Worm (Caenorhabditis elegans): ENCODE data around the gene Y22D7AR.3.
A peak's percentile ranks its signal among the peaks of the same experiment; 100 is the strongest.

Gene Y22D7AR.3

DNA sequence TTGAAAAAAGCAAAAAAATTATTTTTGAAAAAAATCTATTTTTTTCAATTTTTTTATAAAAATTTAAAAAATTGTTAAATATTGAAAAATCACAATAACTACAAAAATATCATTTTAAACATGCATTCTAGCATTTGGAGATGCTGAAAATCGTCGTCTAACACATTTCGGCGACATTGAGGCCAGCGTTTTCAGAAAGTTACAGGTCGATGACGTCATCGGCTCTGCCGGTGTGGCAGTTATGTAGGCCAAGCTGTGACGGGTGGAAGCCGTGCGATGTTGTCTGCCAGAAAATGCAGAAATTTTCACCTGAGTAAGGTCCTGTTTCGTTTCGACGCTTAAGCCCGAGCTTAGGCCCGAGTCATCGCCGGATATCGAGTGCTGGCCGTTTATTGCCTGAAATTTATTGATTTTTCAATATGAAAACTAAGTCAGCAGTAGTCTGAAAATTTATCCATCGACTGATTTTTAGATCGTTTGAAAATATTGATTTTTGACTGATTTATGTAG lies at the start of gene Y22D7AR.3:
TSS of gene Y22D7AR.3 (minus strand) at position 51 of the 510 bp plus-strand sequence.
- no peak for TF ChIP-seq nhr-237 (tag; optimal IDR thresholded peaks at IDR 0.05)
- TF ChIP-seq zip-8 (tag; optimal IDR thresholded peaks at IDR 0.05), result peak; percentile 40
- TF ChIP-seq mab-5 (tag; optimal IDR thresholded peaks at IDR 0.05), result no peak
- TF ChIP-seq nhr-12 (tag; optimal IDR thresholded peaks at IDR 0.05), result no peak

DNA sequence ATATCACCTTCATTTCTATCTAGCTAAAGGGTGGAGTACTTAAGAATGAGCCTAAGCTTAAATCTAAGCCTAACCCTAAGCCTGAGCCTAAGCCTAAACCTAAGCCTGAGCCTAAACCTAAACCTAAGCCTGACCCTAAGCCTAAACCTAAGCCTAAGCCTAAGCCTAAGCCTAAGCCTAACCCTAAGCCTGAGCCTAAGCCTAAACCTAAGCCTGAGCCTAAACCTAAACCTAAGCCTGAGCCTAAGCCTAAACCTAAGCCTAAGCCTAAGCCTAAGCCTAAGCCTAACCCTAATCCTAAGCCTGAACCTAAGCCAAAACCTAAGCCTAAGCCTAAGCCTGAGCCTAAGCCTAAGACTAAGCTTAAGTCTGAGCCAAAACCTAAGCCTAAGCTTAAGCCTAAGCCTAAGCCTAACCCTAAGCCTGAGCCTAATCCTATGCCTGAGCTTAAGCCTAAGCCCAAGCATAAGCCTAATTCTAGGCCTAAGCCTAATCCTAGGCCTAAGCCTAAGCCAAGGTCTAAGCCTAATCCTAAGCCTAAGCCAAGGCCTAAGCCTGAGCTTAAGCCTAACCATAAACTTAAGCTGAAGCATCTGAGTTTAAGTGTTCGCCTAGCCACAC lies 48.5 kb upstream of the Y22D7AR.3 start:
- TF ChIP-seq ceh-43 (GFP tag; optimal IDR thresholded peaks at IDR 0.05), result no peak
- no peak for TF ChIP-seq M03D4.4 (tag; optimal IDR thresholded peaks at IDR 0.05)
- TF ChIP-seq ces-1 (GFP tag; optimal IDR thresholded peaks at IDR 0.05), result no peak
- no peak for TF ChIP-seq mab-5 (tag; optimal IDR thresholded peaks at IDR 0.05)
- TF ChIP-seq mep-1 (tag; optimal IDR thresholded peaks at IDR 0.05), result no peak
- TF ChIP-seq flh-1 (GFP tag; optimal IDR thresholded peaks at IDR 0.05), result no peak
- TF ChIP-seq lsy-2 (tag; optimal IDR thresholded peaks at IDR 0.05), result no peak
- TF ChIP-seq cnd-1 (tag; optimal IDR thresholded peaks at IDR 0.05), result no peak
- TF ChIP-seq ceh-39 (tag; optimal IDR thresholded peaks at IDR 0.05), result no peak
- TF ChIP-seq zip-8 (tag; optimal IDR thresholded peaks at IDR 0.05), result no peak
- no peak for TF ChIP-seq lin-13 (tag; optimal IDR thresholded peaks at IDR 0.05)
- no peak for TF ChIP-seq mls-2 (tag; optimal IDR thresholded peaks at IDR 0.05)
- TF ChIP-seq unc-39 (tag; optimal IDR thresholded peaks at IDR 0.05), result no peak
- TF ChIP-seq sptf-1 (tag; optimal IDR thresholded peaks at IDR 0.05), result no peak
- TF ChIP-seq nhr-12 (tag; optimal IDR thresholded peaks at IDR 0.05), result no peak
- TF ChIP-seq nhr-76 (tag; optimal IDR thresholded peaks at IDR 0.05), result no peak
- no peak for TF ChIP-seq nhr-2 (tag; optimal IDR thresholded peaks at IDR 0.05)
- no peak for TF ChIP-seq tbx-8 (GFP tag; optimal IDR thresholded peaks at IDR 0.05)
- TF ChIP-seq lin-32 (GFP tag; optimal IDR thresholded peaks at IDR 0.05), result no peak

- TF ChIP-seq ceh-39 (tag; optimal IDR thresholded peaks at IDR 0.05), result no peak
- no peak for TF ChIP-seq unc-120 (tag; optimal IDR thresholded peaks at IDR 0.05; ENCODE audit: poor library complexity, severe bottlenecking)
- TF ChIP-seq ces-1 (GFP tag; optimal IDR thresholded peaks at IDR 0.05), result no peak
- no peak for TF ChIP-seq cnd-1 (tag; optimal IDR thresholded peaks at IDR 0.05)
- no peak for TF ChIP-seq ztf-11 (tag; optimal IDR thresholded peaks at IDR 0.05)
- no peak for TF ChIP-seq blmp-1 (tag; optimal IDR thresholded peaks at IDR 0.05)
- TF ChIP-seq ceh-43 (GFP tag; optimal IDR thresholded peaks at IDR 0.05), result no peak
- TF ChIP-seq unc-62 (GFP tag; optimal IDR thresholded peaks at IDR 0.05), result no peak
- TF ChIP-seq nhr-237 (tag; optimal IDR thresholded peaks at IDR 0.05), result no peak
- TF ChIP-seq bed-3 (GFP tag; optimal IDR thresholded peaks at IDR 0.05), result no peak
- TF ChIP-seq unc-39 (tag; optimal IDR thresholded peaks at IDR 0.05), result no peak
- no peak for TF ChIP-seq nhr-76 (tag; optimal IDR thresholded peaks at IDR 0.05)
- TF ChIP-seq elt-1 (tag; optimal IDR thresholded peaks at IDR 0.05; ENCODE audit: borderline replicate concordance, insufficient read depth), result no peak
- TF ChIP-seq ceh-83 (GFP tag; optimal IDR thresholded peaks at IDR 0.05), result no peak
- TF ChIP-seq ham-2 (GFP tag; optimal IDR thresholded peaks at IDR 0.05), result no peak
- no peak for TF ChIP-seq M03D4.4 (tag; optimal IDR thresholded peaks at IDR 0.05)
- no peak for TF ChIP-seq sptf-1 (tag; optimal IDR thresholded peaks at IDR 0.05)
Observed at ce11 chrIII:1705799-1706198, 40.1 kb upstream of the Y22D7AR.3 start, which contains the start of the genes fbxa-13 and Y22D7AR.2. Gene fbxa-13, minus strand, starts transcription at chrIII:1705899. Gene Y22D7AR.2, plus strand, starts transcription at chrIII:1705946.

ce11 chrIII:1705331-1705730 lies 39.7 kb upstream of the Y22D7AR.3 start:
- TF ChIP-seq unc-62 (GFP tag; optimal IDR thresholded peaks at IDR 0.05), result no peak
- TF ChIP-seq elt-3 (tag; optimal IDR thresholded peaks at IDR 0.05), result no peak
- TF ChIP-seq mls-2 (tag; optimal IDR thresholded peaks at IDR 0.05), result no peak
- no peak for TF ChIP-seq zip-8 (tag; optimal IDR thresholded peaks at IDR 0.05)
- no peak for TF ChIP-seq elt-1 (tag; optimal IDR thresholded peaks at IDR 0.05; ENCODE audit: borderline replicate concordance, insufficient read depth)
- no peak for TF ChIP-seq ceh-83 (GFP tag; optimal IDR thresholded peaks at IDR 0.05)
- no peak for TF ChIP-seq lin-32 (GFP tag; optimal IDR thresholded peaks at IDR 0.05)
- no peak for TF ChIP-seq flh-1 (GFP tag; optimal IDR thresholded peaks at IDR 0.05)

- no peak for TF ChIP-seq bed-3 (GFP tag; optimal IDR thresholded peaks at IDR 0.05)
- no peak for TF ChIP-seq lsy-2 (tag; optimal IDR thresholded peaks at IDR 0.05)
- TF ChIP-seq zip-8 (tag; optimal IDR thresholded peaks at IDR 0.05), result no peak
- no peak for TF ChIP-seq nhr-2 (tag; optimal IDR thresholded peaks at IDR 0.05)
- peak; percentile 4 for TF ChIP-seq ham-2 (GFP tag; optimal IDR thresholded peaks at IDR 0.05)
- TF ChIP-seq lin-32 (GFP tag; optimal IDR thresholded peaks at IDR 0.05), result no peak
- no peak for TF ChIP-seq pha-4 (tag; optimal IDR thresholded peaks at IDR 0.05)
- TF ChIP-seq ces-1 (GFP tag; optimal IDR thresholded peaks at IDR 0.05), result no peak
Observed at ce11 chrIII:1704020-1704419, 38.4 kb upstream of the Y22D7AR.3 start.

Data from whole organism, mixed stage, embryonic.